Fruit fly (Drosophila melanogaster) whole organism, pupa: ENCODE results near the gene CG33191.

Source experiments
- CG10348 ChIP-seq: fragments of 200-800 bp; sonication (Bioruptor generic); IDR thresholded peaks from 2 replicates; pipeline ENCODE4 v1.3.6; 2022; ENCODE audit warnings: missing biosample characterization, missing genetic modification characterization
- CG12605 ChIP-seq: fragments of 200-800 bp; sonication (Bioruptor generic); IDR thresholded peaks from 2 replicates; pipeline ENCODE4 v1.3.6; 2022; ENCODE audit warnings: missing biosample characterization, missing genetic modification characterization
- CG13204 ChIP-seq: fragments of 200-800 bp; sonication (Bioruptor generic); optimal IDR thresholded peaks from 2 replicates; lab custom pipeline; 2018; ENCODE audit warnings: missing biosample characterization, mild to moderate bottlenecking, missing genetic modification characterization, moderate library complexity
- CG17806 ChIP-seq: fragments of 200-800 bp; sonication (Bioruptor generic); optimal IDR thresholded peaks from 2 replicates; lab custom pipeline; 2018; ENCODE audit warnings: missing biosample characterization, mild to moderate bottlenecking, missing genetic modification characterization, moderate library complexity
- CG34367 ChIP-seq: fragments of 200-800 bp; sonication (Bioruptor generic); optimal IDR thresholded peaks from 2 replicates; lab custom pipeline; 2018; ENCODE audit warnings: missing biosample characterization, mild to moderate bottlenecking, missing genetic modification characterization
- CG4496 ChIP-seq: fragments of 200-800 bp; sonication (Bioruptor generic); IDR thresholded peaks from 3 replicates; pipeline ENCODE4 v1.3.6; 2022; ENCODE audit warnings: missing biosample characterization, missing genetic modification characterization
- CG9948 ChIP-seq: fragments of 200-800 bp; sonication (Bioruptor generic); optimal IDR thresholded peaks from 2 replicates; lab custom pipeline; 2018; ENCODE audit warnings: missing biosample characterization, mild to moderate bottlenecking, missing genetic modification characterization, moderate library complexity
- D1 ChIP-seq: fragments of 200-800 bp; sonication (Bioruptor generic); optimal IDR thresholded peaks from 2 replicates; lab custom pipeline; 2018; ENCODE audit warnings: missing biosample characterization, mild to moderate bottlenecking, missing genetic modification characterization, moderate library complexity
- EcR ChIP-seq: fragments of 200-800 bp; sonication (Bioruptor generic); optimal IDR thresholded peaks from 3 replicates; lab custom pipeline; 2019; ENCODE audit warnings: missing biosample characterization, missing genetic modification characterization, mild to moderate bottlenecking, moderate library complexity, missing genetic modification reagents
- Ets98B ChIP-seq: fragments of 200-800 bp; sonication (Bioruptor generic); IDR thresholded peaks from 2 replicates; pipeline ENCODE4 v1.3.6; 2022; ENCODE audit warnings: missing biosample characterization, missing genetic modification characterization
- Pif1B ChIP-seq: fragments of 200-800 bp; sonication (Bioruptor generic); optimal IDR thresholded peaks from 3 replicates; lab custom pipeline; 2016; ENCODE audit warnings: missing biosample characterization, missing genetic modification characterization
- Snoo ChIP-seq: fragments of 200-800 bp; sonication (Bioruptor generic); optimal IDR thresholded peaks from 3 replicates; lab custom pipeline; 2017; ENCODE audit warnings: missing biosample characterization, mild to moderate bottlenecking, missing genetic modification characterization, inconsistent platforms
- gl ChIP-seq: fragments of 200-800 bp; sonication (Bioruptor generic); optimal IDR thresholded peaks from 2 replicates; lab custom pipeline; 2018; ENCODE audit warnings: missing biosample characterization, mild to moderate bottlenecking, missing genetic modification characterization
- rn ChIP-seq: fragments of 200-800 bp; sonication (Bioruptor generic); IDR thresholded peaks from 2 replicates; pipeline ENCODE4 v1.3.6; 2022; ENCODE audit warnings: missing biosample characterization, missing genetic modification characterization

dm6 chr3R:8806104-8806503, 26.4 kb upstream of the CG33191 start, which contains the start of gene hng2:
- TF ChIP-seq CG12605 (GFP tag; lab: Robert Waterston, UW) = no peak
- no peak for TF ChIP-seq CG9948 (tag; lab: Kevin White, UChicago)
- TF ChIP-seq CG17806 (tag; lab: Kevin White, UChicago) = no peak
- no peak for TF ChIP-seq gl
- no peak for TF ChIP-seq CG13204 (GFP tag; lab: Kevin White, UChicago)
- TF ChIP-seq CG10348 = no peak
- TF ChIP-seq Snoo (tag; lab: Kevin White, UChicago) = no peak
- TF ChIP-seq D1 (tag; lab: Kevin White, UChicago) = no peak
- TF ChIP-seq Pif1B (GFP tag; lab: Kevin White, UChicago) = no peak
- TF ChIP-seq CG4496 (GFP tag; lab: Robert Waterston, UW) = no peak
- no peak for TF ChIP-seq CG34367
- TF ChIP-seq EcR = no peak
- no peak for TF ChIP-seq rn (GFP tag; lab: Robert Waterston, UW)
- TF ChIP-seq Ets98B (GFP tag; lab: Robert Waterston, UW) = no peak
